Fruit fly (Drosophila melanogaster): ENCODE results near the gene BBIP1.

Gene BBIP1

DNA sequence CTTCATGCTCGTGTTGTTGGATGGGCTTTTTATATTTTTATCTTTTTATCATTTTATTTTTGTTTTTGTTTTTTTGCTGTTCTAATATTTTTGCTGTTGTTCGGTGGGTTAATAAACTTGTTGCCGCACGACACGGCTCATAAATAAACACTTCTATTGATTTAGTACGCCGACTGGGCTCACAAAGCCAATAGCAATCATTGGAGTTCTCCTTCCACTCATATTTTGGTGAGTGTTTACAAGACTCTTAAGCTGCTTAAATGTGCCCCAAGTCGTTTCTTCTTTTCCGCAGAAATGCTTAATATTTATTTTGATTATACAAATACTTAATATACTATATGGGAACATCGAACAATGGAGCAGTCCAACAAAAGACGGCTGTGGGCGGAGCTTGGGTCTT, 14.0 kb upstream of the BBIP1 start:
- TF ChIP-seq cnc (optimal IDR thresholded peaks at IDR 0.05) (no peak), CG33017 (tag; optimal IDR thresholded peaks at IDR 0.05) (no peak), Mnt (GFP tag; optimal IDR thresholded peaks at IDR 0.05) (no peak)

- TF ChIP-seq CG33017 (tag; optimal IDR thresholded peaks at IDR 0.05) (no peak), CG1620 (GFP tag; optimal IDR thresholded peaks at IDR 0.05) (no peak), cnc (optimal IDR thresholded peaks at IDR 0.05) (no peak), CG5204 (GFP tag; optimal IDR thresholded peaks at IDR 0.05) (no peak), cic (GFP tag; optimal IDR thresholded peaks at IDR 0.05) (no peak), Clk (GFP tag; optimal IDR thresholded peaks at IDR 0.05) (no peak), CG14711 (tag; optimal IDR thresholded peaks at IDR 0.05) (no peak), CG7045 (GFP tag; optimal IDR thresholded peaks at IDR 0.05) (no peak)
Observed at dm6 chr3R:9392421-9392820, 11.8 kb upstream of the BBIP1 start.

DNA sequence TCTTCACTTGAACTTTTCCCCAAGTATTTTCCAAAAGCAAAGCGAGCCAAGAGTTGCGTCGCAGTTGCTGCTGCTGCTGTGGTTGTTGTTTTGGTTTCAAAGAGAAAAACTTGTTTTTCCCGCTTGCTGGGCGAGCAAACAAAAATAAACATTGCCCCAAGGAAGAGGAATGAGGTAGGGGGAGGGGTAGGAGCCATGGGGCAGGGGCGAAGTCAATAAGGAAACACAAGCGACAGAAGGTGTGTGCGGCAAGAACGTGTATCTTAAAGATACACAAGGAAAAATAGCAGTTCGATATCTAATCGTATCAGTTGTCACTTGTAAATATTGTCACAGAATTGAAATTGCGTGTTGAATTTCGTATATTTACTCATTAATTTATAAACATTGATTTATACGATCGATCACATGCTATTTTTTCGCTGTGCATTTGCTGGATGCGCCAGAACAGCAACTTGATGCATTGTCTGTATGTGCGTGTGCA, 10.6 kb upstream of the BBIP1 start:
- TF ChIP-seq CG14711 (tag; optimal IDR thresholded peaks at IDR 0.05) (peak; percentile 29), CG1620 (GFP tag; optimal IDR thresholded peaks at IDR 0.05) (no peak)

dm6 chr3R:9394385-9395042, 9.7 kb upstream of the BBIP1 start, which contains the start of gene FER:
Gene FER, minus strand, starts transcription at chr3R:9394546.
- TF ChIP-seq toe (GFP tag; optimal IDR thresholded peaks at IDR 0.05) (peak; percentile 25), CG33017 (tag; optimal IDR thresholded peaks at IDR 0.05) (peak; percentile 26), CG12768 (GFP tag; optimal IDR thresholded peaks at IDR 0.05) (peak; percentile 36), Mnt (GFP tag; optimal IDR thresholded peaks at IDR 0.05) (peak; percentile 60), cnc (optimal IDR thresholded peaks at IDR 0.05) (no peak), CG5204 (GFP tag; optimal IDR thresholded peaks at IDR 0.05) (no peak), CG7101 (tag; optimal IDR thresholded peaks at IDR 0.05) (peak; percentile 28), bab1 (GFP tag; optimal IDR thresholded peaks at IDR 0.05) (peak; percentile 22), Crg-1 (GFP tag; optimal IDR thresholded peaks at IDR 0.05) (no peak), Hr96 (GFP tag; optimal IDR thresholded peaks at IDR 0.05) (peak; percentile 35), cic (GFP tag; optimal IDR thresholded peaks at IDR 0.05) (no peak), CG1620 (GFP tag; optimal IDR thresholded peaks at IDR 0.05) (peak; percentile 14), CG14711 (tag; optimal IDR thresholded peaks at IDR 0.05) (no peak), ovo (GFP tag; optimal IDR thresholded peaks at IDR 0.05) (no peak), CG7045 (GFP tag; optimal IDR thresholded peaks at IDR 0.05) (peak; percentile 28), tj (GFP tag; optimal IDR thresholded peaks at IDR 0.05) (peak; percentile 45), kay (GFP tag; ENCODE audit: borderline replicate concordance) (no peak), pad (GFP tag; optimal IDR thresholded peaks at IDR 0.05) (no peak), CG11617 (GFP tag; optimal IDR thresholded peaks at IDR 0.05) (peak; percentile 25), Clk (GFP tag; optimal IDR thresholded peaks at IDR 0.05) (no peak)

DNA sequence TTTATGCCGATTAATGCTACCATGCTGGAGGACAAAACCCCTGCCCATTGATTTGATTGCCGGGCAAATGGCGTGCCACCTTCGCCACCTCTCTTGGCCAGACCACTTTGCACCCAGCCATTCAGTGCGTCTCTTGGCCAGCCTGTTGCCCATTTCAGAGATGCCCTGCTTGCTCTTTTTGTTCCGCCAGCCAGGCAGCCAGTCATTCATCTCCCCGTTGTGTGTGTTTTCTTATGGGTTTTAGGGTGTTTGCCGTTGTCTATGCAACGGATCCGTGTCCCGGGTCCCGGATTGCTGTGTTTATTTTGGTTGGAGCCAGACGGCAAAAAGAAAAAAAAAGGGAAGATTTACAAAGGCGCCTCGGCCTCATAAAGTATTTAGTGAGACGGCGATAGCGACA, 8.2 kb upstream of the BBIP1 start:
- TF ChIP-seq CG11617 (GFP tag; optimal IDR thresholded peaks at IDR 0.05) (no peak), Mnt (GFP tag; optimal IDR thresholded peaks at IDR 0.05) (no peak), Clk (GFP tag; optimal IDR thresholded peaks at IDR 0.05) (no peak), CG33017 (tag; optimal IDR thresholded peaks at IDR 0.05) (no peak), Hr96 (GFP tag; optimal IDR thresholded peaks at IDR 0.05) (no peak), CG1620 (GFP tag; optimal IDR thresholded peaks at IDR 0.05) (no peak), ovo (GFP tag; optimal IDR thresholded peaks at IDR 0.05) (no peak), kay (GFP tag; ENCODE audit: borderline replicate concordance) (no peak), Crg-1 (GFP tag; optimal IDR thresholded peaks at IDR 0.05) (no peak), cnc (optimal IDR thresholded peaks at IDR 0.05) (no peak), CG5204 (GFP tag; optimal IDR thresholded peaks at IDR 0.05) (no peak), toe (GFP tag; optimal IDR thresholded peaks at IDR 0.05) (no peak), bab1 (GFP tag; optimal IDR thresholded peaks at IDR 0.05) (no peak), cic (GFP tag; optimal IDR thresholded peaks at IDR 0.05) (no peak), CG7101 (tag; optimal IDR thresholded peaks at IDR 0.05) (no peak), pad (GFP tag; optimal IDR thresholded peaks at IDR 0.05) (no peak), CG14711 (tag; optimal IDR thresholded peaks at IDR 0.05) (no peak), CG12768 (GFP tag; optimal IDR thresholded peaks at IDR 0.05) (no peak), tj (GFP tag; optimal IDR thresholded peaks at IDR 0.05) (no peak), CG7045 (GFP tag; optimal IDR thresholded peaks at IDR 0.05) (no peak)

DNA sequence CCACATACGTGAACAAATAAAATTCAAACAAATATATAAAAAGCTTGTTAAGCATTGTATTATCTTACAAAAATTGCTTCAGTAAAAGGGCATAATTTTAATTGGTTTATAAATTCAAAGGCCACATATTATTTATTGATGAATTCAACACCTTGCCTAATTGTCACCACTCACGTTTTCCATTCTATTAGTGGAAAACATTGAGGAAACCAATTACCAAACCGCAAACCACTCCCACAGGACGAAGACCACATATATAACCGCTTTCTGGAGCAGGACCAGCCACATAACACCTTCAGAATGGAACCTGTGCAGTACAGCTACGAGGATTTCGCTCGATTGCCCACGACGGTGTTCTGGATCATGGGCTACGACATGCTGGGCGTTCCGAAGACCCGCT, 6.3 kb upstream of the BBIP1 start, which contains the start of gene Or85f:
Or85f (plus strand) TSS at position 301 of the 400 bp plus-strand sequence.
- TF ChIP-seq kay (GFP tag; ENCODE audit: borderline replicate concordance) (no peak), CG33017 (tag; optimal IDR thresholded peaks at IDR 0.05) (no peak), CG11617 (GFP tag; optimal IDR thresholded peaks at IDR 0.05) (no peak), Crg-1 (GFP tag; optimal IDR thresholded peaks at IDR 0.05) (no peak), CG5204 (GFP tag; optimal IDR thresholded peaks at IDR 0.05) (no peak), CG7101 (tag; optimal IDR thresholded peaks at IDR 0.05) (no peak), cnc (optimal IDR thresholded peaks at IDR 0.05) (no peak), ovo (GFP tag; optimal IDR thresholded peaks at IDR 0.05) (no peak), Hr96 (GFP tag; optimal IDR thresholded peaks at IDR 0.05) (no peak), Clk (GFP tag; optimal IDR thresholded peaks at IDR 0.05) (no peak), tj (GFP tag; optimal IDR thresholded peaks at IDR 0.05) (no peak), toe (GFP tag; optimal IDR thresholded peaks at IDR 0.05) (no peak)

DNA sequence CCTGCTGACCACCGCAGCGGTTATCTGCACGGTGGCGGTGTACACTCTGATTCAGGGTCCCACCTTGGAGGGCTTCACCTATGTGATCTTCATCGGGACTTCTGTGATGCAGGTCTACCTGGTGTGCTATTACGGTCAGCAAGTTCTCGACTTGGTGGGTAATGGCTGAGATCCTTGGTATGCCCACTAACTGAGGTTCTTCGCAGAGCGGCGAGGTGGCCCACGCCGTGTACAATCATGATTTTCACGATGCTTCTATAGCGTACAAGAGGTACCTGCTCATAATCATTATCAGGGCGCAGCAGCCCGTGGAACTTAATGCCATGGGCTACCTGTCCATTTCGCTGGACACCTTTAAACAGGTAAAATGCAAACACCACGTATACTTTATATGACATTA, 5.1 kb upstream of the BBIP1 start:
- TF ChIP-seq Mnt (GFP tag; optimal IDR thresholded peaks at IDR 0.05), result no peak
- TF ChIP-seq cnc (optimal IDR thresholded peaks at IDR 0.05), result no peak
- TF ChIP-seq CG7045 (GFP tag; optimal IDR thresholded peaks at IDR 0.05), result no peak
- TF ChIP-seq CG11617 (GFP tag; optimal IDR thresholded peaks at IDR 0.05), result no peak
- TF ChIP-seq CG1620 (GFP tag; optimal IDR thresholded peaks at IDR 0.05), result no peak
- TF ChIP-seq ovo (GFP tag; optimal IDR thresholded peaks at IDR 0.05), result no peak
- TF ChIP-seq kay (GFP tag; ENCODE audit: borderline replicate concordance), result no peak
- TF ChIP-seq tj (GFP tag; optimal IDR thresholded peaks at IDR 0.05), result no peak
- TF ChIP-seq bab1 (GFP tag; optimal IDR thresholded peaks at IDR 0.05), result no peak
- TF ChIP-seq Clk (GFP tag; optimal IDR thresholded peaks at IDR 0.05), result no peak
- no peak for TF ChIP-seq pad (GFP tag; optimal IDR thresholded peaks at IDR 0.05)
- TF ChIP-seq CG7101 (tag; optimal IDR thresholded peaks at IDR 0.05), result no peak
- TF ChIP-seq cic (GFP tag; optimal IDR thresholded peaks at IDR 0.05), result no peak
- no peak for TF ChIP-seq Hr96 (GFP tag; optimal IDR thresholded peaks at IDR 0.05)
- no peak for TF ChIP-seq CG5204 (GFP tag; optimal IDR thresholded peaks at IDR 0.05)
- TF ChIP-seq toe (GFP tag; optimal IDR thresholded peaks at IDR 0.05), result no peak

All from whole organism, adult.